Worm (Caenorhabditis elegans) whole organism, midembryonic: Measurements from ENCODE around the gene cyp-14A1.

Experiments
- T22C8.4 ChIP-seq: fragments of 200-800 bp; sonication (Bioruptor generic); IDR thresholded peaks from 2 replicates; pipeline ENCODE4 v1.3.6; 2022; ENCODE audit warnings: missing genetic modification characterization, missing compliant biosample characterization
- cog-1 ChIP-seq: sonication (generic microtip); optimal IDR thresholded peaks from 2 replicates; lab custom pipeline; 2016; ENCODE audit warnings: missing genetic modification characterization, missing compliant biosample characterization
- flt-1 ChIP-seq: fragments of 200-800 bp; sonication (Bioruptor generic); IDR thresholded peaks from 2 replicates; pipeline ENCODE4 v1.3.6; 2022; ENCODE audit warnings: missing genetic modification characterization, missing compliant biosample characterization
- klf-2 ChIP-seq: fragments of 200-800 bp; sonication (Bioruptor generic); conservative IDR thresholded peaks from 2 replicates; pipeline ENCODE4 v1.3.6; 2022; ENCODE audit warnings: missing genetic modification reagents, missing genetic modification characterization, missing compliant biosample characterization
- med-1 ChIP-seq: sonication (generic microtip); optimal IDR thresholded peaks from 2 replicates; lab custom pipeline; 2017; ENCODE audit warnings: missing genetic modification characterization, mild to moderate bottlenecking, missing compliant biosample characterization, antibody characterized with exemption, missing genetic modification reagents; ENCODE audit not compliant: insufficient read depth
- ref-1 ChIP-seq: fragments of 200-800 bp; sonication (Bioruptor generic); conservative IDR thresholded peaks from 2 replicates; pipeline ENCODE4 v1.3.6; 2022; ENCODE audit warnings: missing genetic modification reagents, missing genetic modification characterization, missing compliant biosample characterization
- tab-1 ChIP-seq: fragments of 200-800 bp; sonication (Bioruptor generic); IDR thresholded peaks from 2 replicates; pipeline ENCODE4 v1.3.6; 2022; ENCODE audit warnings: missing genetic modification characterization, missing compliant biosample characterization
- ztf-23 ChIP-seq: fragments of 200-800 bp; sonication (Bioruptor generic); IDR thresholded peaks from 2 replicates; pipeline ENCODE4 v1.3.6; 2022; ENCODE audit warnings: missing genetic modification reagents, missing genetic modification characterization, missing compliant biosample characterization
- ztf-29 ChIP-seq: fragments of 200-800 bp; sonication (Bioruptor generic); IDR thresholded peaks from 2 replicates; pipeline ENCODE4 v1.3.6; 2022; ENCODE audit warnings: missing genetic modification reagents, missing genetic modification characterization, missing compliant biosample characterization

The cyp-14A1 gene

ce11 chrX:13274102-13274501, 6.9 kb upstream of the cyp-14A1 start, which contains the start of gene cyp-14A3:
cyp-14A3 (minus strand) TSS chrX:13274202.
- TF ChIP-seq med-1 (GFP tag; lab: Kevin White, UChicago) (no peak), ztf-29 (GFP tag; lab: Robert Waterston, UW) (no peak), klf-2 (GFP tag; lab: Robert Waterston, UW) (no peak), ref-1 (GFP tag; lab: Robert Waterston, UW) (no peak), cog-1 (tag; lab: Kevin White, UChicago) (no peak)

- TF ChIP-seq ref-1 (GFP tag; lab: Robert Waterston, UW), result no peak
- no peak for TF ChIP-seq med-1 (GFP tag; lab: Kevin White, UChicago)
- TF ChIP-seq T22C8.4 (GFP tag; lab: Robert Waterston, UW), result no peak
- TF ChIP-seq flt-1 (GFP tag; lab: Robert Waterston, UW), result no peak
- TF ChIP-seq ztf-23, result no peak
These were observed 2.4 kb upstream of the cyp-14A1 start, which contains the start of gene cyp-14A2 for ce11 chrX:13269586-13269985. cyp-14A2 (minus strand) TSS chrX:13269686.

ce11 chrX:13264550-13264949, 2.6 kb downstream of the cyp-14A1 start:
- TF ChIP-seq ztf-29 (GFP tag; lab: Robert Waterston, UW) (peak; percentile 88), med-1 (GFP tag; lab: Kevin White, UChicago) (peak; percentile 28), ztf-23 (peak; percentile 94), cog-1 (tag; lab: Kevin White, UChicago) (peak; percentile 44), ref-1 (GFP tag; lab: Robert Waterston, UW) (peak; percentile 77), flt-1 (GFP tag; lab: Robert Waterston, UW) (peak; percentile 92), klf-2 (GFP tag; lab: Robert Waterston, UW) (peak; percentile 90), tab-1 (GFP tag; lab: Robert Waterston, UW) (peak; percentile 92), T22C8.4 (GFP tag; lab: Robert Waterston, UW) (peak; percentile 89)

- TF ChIP-seq ztf-23 (no peak), tab-1 (GFP tag; lab: Robert Waterston, UW) (no peak), med-1 (GFP tag; lab: Kevin White, UChicago) (no peak), cog-1 (tag; lab: Kevin White, UChicago) (no peak), klf-2 (GFP tag; lab: Robert Waterston, UW) (no peak), ref-1 (GFP tag; lab: Robert Waterston, UW) (no peak), flt-1 (GFP tag; lab: Robert Waterston, UW) (no peak), T22C8.4 (GFP tag; lab: Robert Waterston, UW) (no peak), ztf-29 (GFP tag; lab: Robert Waterston, UW) (no peak)
These were observed 5.0 kb downstream of the cyp-14A1 start, which contains the start of gene K09A11.1 for ce11 chrX:13262195-13262594. K09A11.1 (plus strand) TSS chrX:13262495.

- TF ChIP-seq T22C8.4 (GFP tag; lab: Robert Waterston, UW) (no peak), flt-1 (GFP tag; lab: Robert Waterston, UW) (no peak)
These were observed 9.6 kb downstream of the cyp-14A1 start, which contains the start of gene K08H2.10 for ce11 chrX:13257577-13257976. K08H2.10 (plus strand) TSS chrX:13257806.

- no peak for TF ChIP-seq tab-1 (GFP tag; lab: Robert Waterston, UW)
- no peak for TF ChIP-seq med-1 (GFP tag; lab: Kevin White, UChicago)
- no peak for TF ChIP-seq ztf-23
These were observed 15.2 kb downstream of the cyp-14A1 start, which contains the start of gene nhr-32 for ce11 chrX:13251914-13252434. nhr-32 (plus strand) TSS chrX:13251964.

- no peak for TF ChIP-seq ref-1 (GFP tag; lab: Robert Waterston, UW)
- TF ChIP-seq flt-1 (GFP tag; lab: Robert Waterston, UW), result 0 out of 2 replicates have a peak, but pooled peaks have one; percentile 51
- peak; percentile 30 for TF ChIP-seq cog-1 (tag; lab: Kevin White, UChicago)
These were observed 15.8 kb downstream of the cyp-14A1 start for ce11 chrX:13251354-13251843.

- TF ChIP-seq flt-1 (GFP tag; lab: Robert Waterston, UW), result no peak
- no peak for TF ChIP-seq cog-1 (tag; lab: Kevin White, UChicago)
- TF ChIP-seq ztf-29 (GFP tag; lab: Robert Waterston, UW), result no peak
- no peak for TF ChIP-seq ref-1 (GFP tag; lab: Robert Waterston, UW)
- TF ChIP-seq klf-2 (GFP tag; lab: Robert Waterston, UW), result no peak
- TF ChIP-seq tab-1 (GFP tag; lab: Robert Waterston, UW), result no peak
- TF ChIP-seq med-1 (GFP tag; lab: Kevin White, UChicago), result no peak
- no peak for TF ChIP-seq ztf-23
- no peak for TF ChIP-seq T22C8.4 (GFP tag; lab: Robert Waterston, UW)
These were observed 17.0 kb downstream of the cyp-14A1 start for ce11 chrX:13250163-13250562.

ce11 chrX:13249102-13249501, 18.1 kb downstream of the cyp-14A1 start:
- no peak for TF ChIP-seq med-1 (GFP tag; lab: Kevin White, UChicago)
- no peak for TF ChIP-seq tab-1 (GFP tag; lab: Robert Waterston, UW)
- no peak for TF ChIP-seq T22C8.4 (GFP tag; lab: Robert Waterston, UW)
- TF ChIP-seq ztf-23, result no peak
- TF ChIP-seq klf-2 (GFP tag; lab: Robert Waterston, UW), result no peak
- no peak for TF ChIP-seq ref-1 (GFP tag; lab: Robert Waterston, UW)
- TF ChIP-seq cog-1 (tag; lab: Kevin White, UChicago), result no peak
- TF ChIP-seq ztf-29 (GFP tag; lab: Robert Waterston, UW), result no peak
- no peak for TF ChIP-seq flt-1 (GFP tag; lab: Robert Waterston, UW)

ce11 chrX:13248265-13248664, 18.9 kb downstream of the cyp-14A1 start, which contains the start of gene K08H2.7:
K08H2.7 (minus strand) TSS chrX:13248437.
- TF ChIP-seq ref-1 (GFP tag; lab: Robert Waterston, UW) (no peak), tab-1 (GFP tag; lab: Robert Waterston, UW) (no peak), klf-2 (GFP tag; lab: Robert Waterston, UW) (no peak), med-1 (GFP tag; lab: Kevin White, UChicago) (no peak), ztf-29 (GFP tag; lab: Robert Waterston, UW) (no peak), T22C8.4 (GFP tag; lab: Robert Waterston, UW) (no peak), ztf-23 (no peak), flt-1 (GFP tag; lab: Robert Waterston, UW) (no peak), cog-1 (tag; lab: Kevin White, UChicago) (no peak)
